Fruit fly (Drosophila melanogaster) whole organism, embryonic: ENCODE data around the gene Rsph1.

ENCODE experiments used
- Awh ChIP-seq: fragments of 200-800 bp; sonication (Bioruptor generic); IDR thresholded peaks from 2 replicates; pipeline ENCODE4, ENCODE4 v1.3.6; 2022; ENCODE audit warnings: missing biosample characterization, missing genetic modification characterization
- B-H1 ChIP-seq: fragments of 200-800 bp; sonication (Bioruptor generic); IDR thresholded peaks from 3 replicates; pipeline ENCODE4 v1.3.6; 2022; ENCODE audit warnings: missing biosample characterization, missing genetic modification characterization
- CG11504 ChIP-seq: fragments of 200-800 bp; sonication (Bioruptor generic); optimal IDR thresholded peaks from 3 replicates; lab custom pipeline; 2019; ENCODE audit warnings: missing biosample characterization, mild to moderate bottlenecking, missing genetic modification characterization, moderate library complexity
- CG11695 ChIP-seq: fragments of 200-800 bp; sonication (Bioruptor generic); IDR thresholded peaks from 3 replicates; pipeline ENCODE4 v1.3.6; 2022; ENCODE audit warnings: missing biosample characterization, missing genetic modification characterization
- CG12391 ChIP-seq: fragments of 200-800 bp; sonication (Bioruptor generic); optimal IDR thresholded peaks from 3 replicates; lab custom pipeline; 2018; ENCODE audit warnings: missing biosample characterization, mild to moderate bottlenecking, missing genetic modification characterization, moderate library complexity
- CG17361 ChIP-seq: fragments of 200-800 bp; sonication (Bioruptor generic); IDR thresholded peaks from 3 replicates; pipeline ENCODE4 v1.3.6; 2022; ENCODE audit warnings: missing biosample characterization, missing genetic modification characterization
- CG17829 ChIP-seq: fragments of 200-800 bp; optimal IDR thresholded peaks from 2 replicates; lab custom pipeline; 2019; ENCODE audit warnings: missing biosample characterization, mild to moderate bottlenecking, missing genetic modification characterization, moderate library complexity
- CG2129 ChIP-seq: fragments of 200-800 bp; sonication (Bioruptor generic); IDR thresholded peaks from 2 replicates; pipeline ENCODE4 v1.3.6; 2022; ENCODE audit warnings: missing biosample characterization, missing genetic modification characterization; ENCODE audit not compliant: partially characterized antibody
- CG33557 ChIP-seq: fragments of 200-800 bp; sonication (Bioruptor generic); optimal IDR thresholded peaks from 2 replicates; lab custom pipeline; 2019; ENCODE audit warnings: missing biosample characterization, mild to moderate bottlenecking, missing genetic modification characterization, moderate library complexity
- CG34224 ChIP-seq: fragments of 200-800 bp; sonication (Bioruptor generic); IDR thresholded peaks from 3 replicates; pipeline ENCODE4 v1.3.6; 2022; ENCODE audit warnings: missing biosample characterization, missing genetic modification characterization; ENCODE audit not compliant: partially characterized antibody
- CG34422 ChIP-seq: fragments of 200-800 bp; sonication (Bioruptor generic); IDR thresholded peaks from 3 replicates; pipeline ENCODE4 v1.3.6; 2022; ENCODE audit warnings: missing biosample characterization, missing genetic modification characterization
- CG3726 ChIP-seq: fragments of 200-800 bp; sonication (Bioruptor generic); IDR thresholded peaks from 3 replicates; pipeline ENCODE4, ENCODE4 v1.3.6; 2022; ENCODE audit warnings: missing biosample characterization, missing genetic modification characterization
- CG4707 ChIP-seq: fragments of 200-800 bp; sonication (Bioruptor generic); optimal IDR thresholded peaks from 2 replicates; lab custom pipeline; 2018; ENCODE audit warnings: missing biosample characterization, mild to moderate bottlenecking, missing genetic modification characterization, moderate library complexity
- CG4854 ChIP-seq: fragments of 200-800 bp; sonication (Bioruptor generic); optimal IDR thresholded peaks from 2 replicates; lab custom pipeline; 2016; ENCODE audit warnings: missing biosample characterization, missing genetic modification characterization, inconsistent platforms
- CG9215 ChIP-seq: fragments of 200-800 bp; sonication (Bioruptor generic); IDR thresholded peaks from 2 replicates; pipeline ENCODE4 v1.3.6; 2022; ENCODE audit warnings: missing biosample characterization, missing genetic modification characterization
- Dip2 ChIP-seq: fragments of 200-800 bp; sonication (Bioruptor generic); IDR thresholded peaks from 2 replicates; pipeline ENCODE4 v1.3.6; 2022; ENCODE audit warnings: missing biosample characterization, missing genetic modification characterization
- Dll ChIP-seq: fragments of 200-800 bp; sonication (Bioruptor generic); IDR thresholded peaks from 4 replicates; pipeline ENCODE4 v1.3.6; 2022; ENCODE audit warnings: missing biosample characterization, missing genetic modification characterization; ENCODE audit not compliant: partially characterized antibody
- Elba2 ChIP-seq: fragments of 200-800 bp; sonication (Bioruptor generic); optimal IDR thresholded peaks from 3 replicates; lab custom pipeline; 2016; ENCODE audit warnings: missing biosample characterization, missing genetic modification characterization
- HLH54F ChIP-seq: fragments of 200-800 bp; sonication (Bioruptor generic); optimal IDR thresholded peaks from 3 replicates; lab custom pipeline; 2016; ENCODE audit warnings: missing biosample characterization, missing genetic modification characterization
- Hmr ChIP-seq: fragments of 200-800 bp; sonication (Bioruptor generic); optimal IDR thresholded peaks from 3 replicates; lab custom pipeline; 2017; ENCODE audit warnings: mild to moderate bottlenecking, missing biosample characterization, missing genetic modification reagents, missing genetic modification characterization
- MTF-1 ChIP-seq: fragments of 200-800 bp; sonication (Bioruptor generic); optimal IDR thresholded peaks from 2 replicates; lab custom pipeline; 2018; ENCODE audit warnings: missing biosample characterization, mild to moderate bottlenecking, missing genetic modification characterization, borderline replicate concordance
- Med ChIP-seq: fragments of 200-800 bp; sonication (Bioruptor generic); peaks from one replicate; lab custom pipeline; 2016; ENCODE audit warnings: missing biosample characterization, missing genetic modification characterization, mild to moderate bottlenecking, inconsistent platforms, moderate library complexity
- Myb ChIP-seq: fragments of 200-800 bp; sonication (Bioruptor generic); optimal IDR thresholded peaks from 2 replicates; lab custom pipeline; 2016; ENCODE audit warnings: missing biosample characterization, missing genetic modification characterization
- Six4 ChIP-seq: fragments of 200-800 bp; sonication (Bioruptor generic); optimal IDR thresholded peaks from 2 replicates; lab custom pipeline; 2016; ENCODE audit warnings: missing biosample characterization, missing genetic modification characterization
- TFAM ChIP-seq: fragments of 200-800 bp; sonication (Bioruptor generic); optimal IDR thresholded peaks from 2 replicates; lab custom pipeline; 2017; ENCODE audit warnings: missing biosample characterization, missing genetic modification characterization, inconsistent platforms
- Tbp ChIP-seq: fragments of >200 bp; optimal IDR thresholded peaks from 2 replicates; lab custom pipeline; 2018; ENCODE audit warnings: missing biosample characterization, missing genetic modification characterization
- Trl ChIP-seq, 3 experiments: fragments of >200 bp in 2 of 3; fragments of 200-800 bp in 1 of 3; sonication (Bioruptor generic) in 1 of 3; optimal IDR thresholded peaks; 2 replicates in 1 of 3; 3 replicates in 2 of 3; lab custom pipeline; 2016 to 2017; ENCODE audit warnings: missing biosample characterization in 1 of 3, missing genetic modification characterization in 1 of 3
- YL-1 ChIP-seq: fragments of 200-800 bp; sonication (Bioruptor generic); optimal IDR thresholded peaks from 3 replicates; lab custom pipeline; 2017; ENCODE audit warnings: missing biosample characterization, mild to moderate bottlenecking, missing genetic modification characterization
- al ChIP-seq: fragments of 200-800 bp; sonication (Bioruptor generic); IDR thresholded peaks from 2 replicates; pipeline ENCODE4 v1.3.6; 2022; ENCODE audit warnings: missing biosample characterization, missing genetic modification characterization
- ara ChIP-seq: fragments of 200-800 bp; sonication (Bioruptor generic); IDR thresholded peaks from 2 replicates; pipeline ENCODE4 v1.3.6; 2022; ENCODE audit warnings: missing biosample characterization, missing genetic modification characterization
- ato ChIP-seq: fragments of 200-800 bp; sonication (Bioruptor generic); IDR thresholded peaks from 2 replicates; pipeline ENCODE4 v1.3.6; 2022; ENCODE audit warnings: missing biosample characterization, missing genetic modification characterization; ENCODE audit not compliant: partially characterized antibody
- chinmo ChIP-seq: fragments of 200-800 bp; sonication (Bioruptor generic); IDR thresholded peaks from 4 replicates; pipeline ENCODE4 v1.3.6; 2022; ENCODE audit warnings: missing biosample characterization, missing genetic modification characterization; ENCODE audit not compliant: partially characterized antibody
- dimm ChIP-seq: fragments of 200-800 bp; sonication (Bioruptor generic); IDR thresholded peaks from 2 replicates; pipeline ENCODE4 v1.3.6; 2022; ENCODE audit warnings: missing biosample characterization, missing genetic modification characterization
- gem ChIP-seq: fragments of 200-800 bp; sonication (Bioruptor generic); optimal IDR thresholded peaks from 2 replicates; lab custom pipeline; 2019; ENCODE audit warnings: missing biosample characterization, mild to moderate bottlenecking, missing genetic modification characterization, moderate library complexity
- gsb ChIP-seq: fragments of 200-800 bp; sonication (Bioruptor generic); IDR thresholded peaks from 2 replicates; pipeline ENCODE4 v1.3.6; 2022; ENCODE audit warnings: missing biosample characterization, missing genetic modification characterization
- mirr ChIP-seq: fragments of 200-800 bp; sonication (Bioruptor generic); optimal IDR thresholded peaks from 3 replicates; lab custom pipeline; 2018; ENCODE audit warnings: missing biosample characterization, mild to moderate bottlenecking, missing genetic modification characterization
- nerfin-2 ChIP-seq: fragments of 200-800 bp; sonication (Bioruptor generic); IDR thresholded peaks from 2 replicates; pipeline ENCODE4 v1.3.6; 2022; ENCODE audit warnings: missing biosample characterization, missing genetic modification characterization; ENCODE audit not compliant: partially characterized antibody
- nom ChIP-seq: fragments of 200-800 bp; sonication (Bioruptor generic); optimal IDR thresholded peaks from 2 replicates; lab custom pipeline; 2017; ENCODE audit warnings: missing biosample characterization, missing genetic modification characterization, mild to moderate bottlenecking, moderate library complexity, missing genetic modification reagents
- oc ChIP-seq: fragments of 200-800 bp; sonication (Bioruptor generic); optimal IDR thresholded peaks from 2 replicates; lab custom pipeline; 2018; ENCODE audit warnings: missing biosample characterization, mild to moderate bottlenecking, missing genetic modification characterization, moderate library complexity
- scrt ChIP-seq: fragments of 200-800 bp; sonication (Bioruptor generic); optimal IDR thresholded peaks from 2 replicates; lab custom pipeline; 2018; ENCODE audit warnings: missing biosample characterization, mild to moderate bottlenecking, missing genetic modification characterization, moderate library complexity
- sna ChIP-seq: fragments of 200-800 bp; sonication (Bioruptor generic); IDR thresholded peaks from 2 replicates; pipeline ENCODE4 v1.3.6; 2022; ENCODE audit warnings: missing biosample characterization, missing genetic modification characterization; ENCODE audit not compliant: partially characterized antibody
- vfl ChIP-seq: fragments of 200-800 bp; sonication (Bioruptor generic); optimal IDR thresholded peaks from 2 replicates; lab custom pipeline; 2016; ENCODE audit warnings: missing biosample characterization, missing genetic modification characterization
- zfh1 ChIP-seq: fragments of 200-800 bp; sonication (Bioruptor generic); IDR thresholded peaks from 3 replicates; pipeline ENCODE4 v1.3.6; 2022; ENCODE audit warnings: missing biosample characterization, missing genetic modification characterization

The Rsph1 gene

dm6 chr2L:13145035-13145683 lies 38.1 kb upstream of the Rsph1 start (continued):
- TF ChIP-seq Dll (GFP tag; lab: Robert Waterston, UW) (no peak), Trl (optimal IDR thresholded peaks at IDR 0.05; lab: Kevin White, UChicago) (no peak), Trl (GFP tag; optimal IDR thresholded peaks at IDR 0.05; lab: Kevin White, UChicago) (peak; percentile 74), CG9215 (GFP tag; lab: Robert Waterston, UW) (peak; percentile 83), scrt (GFP tag; lab: Kevin White, UChicago) (peak; percentile 71), Elba2 (GFP tag; lab: Kevin White, UChicago) (no peak), CG12391 (tag; lab: Kevin White, UChicago) (no peak), B-H1 (GFP tag; lab: Robert Waterston, UW) (peak; percentile 50; the same call in 1 of the 3 replicates), dimm (GFP tag; lab: Robert Waterston, UW) (no peak), CG2129 (no peak), ato (GFP tag; lab: Robert Waterston, UW) (no peak), TFAM (GFP tag; lab: Kevin White, UChicago) (no peak), chinmo (GFP tag; lab: Robert Waterston, UW) (peak; percentile 84; the same call in 2 of the 4 replicates), YL-1 (no peak), mirr (GFP tag; lab: Kevin White, UChicago) (peak; percentile 4), CG34224 (GFP tag; lab: Robert Waterston, UW) (no peak), Hmr (peak; percentile 73), Myb (GFP tag; lab: Kevin White, UChicago) (peak; percentile 59), nerfin-2 (GFP tag; lab: Robert Waterston, UW) (no peak), CG34422 (GFP tag; lab: Robert Waterston, UW) (peak; percentile 79), Awh (GFP tag; lab: Robert Waterston, UW) (no peak), ara (GFP tag; lab: Robert Waterston, UW) (no peak), CG11695 (GFP tag; lab: Robert Waterston, UW) (peak; percentile 86), CG33557 (no peak), oc (tag; lab: Kevin White, UChicago) (peak; percentile 49), MTF-1 (no peak), HLH54F (GFP tag; lab: Kevin White, UChicago) (peak; percentile 70), gem (peak; percentile 86), gsb (GFP tag; lab: Robert Waterston, UW) (peak; percentile 76; the same call in 1 of the 2 replicates), Dip2 (GFP tag; lab: Robert Waterston, UW) (no peak), zfh1 (0 out of 3 replicates have a peak, but pooled peaks have one; percentile 39), Tbp (GFP tag; lab: Kevin White, UChicago) (no peak), CG17829 (tag; lab: Kevin White, UChicago) (peak; percentile 64), vfl (GFP tag; lab: Kevin White, UChicago) (peak; percentile 57), Six4 (GFP tag; lab: Kevin White, UChicago) (no peak), CG4707 (GFP tag; lab: Kevin White, UChicago) (no peak), CG4854 (GFP tag; lab: Kevin White, UChicago) (peak; percentile 65)
- TF ChIP-seq, all 482 proteins: peak for 313

- TF ChIP-seq sna (GFP tag; lab: Robert Waterston, UW) (no peak), nom (GFP tag; lab: Kevin White, UChicago) (peak; percentile 14), CG11504 (tag; lab: Kevin White, UChicago) (peak; percentile 12), Med (GFP tag; lab: Kevin White, UChicago) (peak; percentile 9), CG17361 (GFP tag; lab: Robert Waterston, UW) (0 out of 3 replicates have a peak, but pooled peaks have one; percentile 14), al (GFP tag; lab: Robert Waterston, UW) (no peak), CG3726 (GFP tag; lab: Robert Waterston, UW) (0 out of 3 replicates have a peak, but pooled peaks have one; percentile 32)
Measured at dm6 chr2L:13146254-13146653, 37.0 kb upstream of the Rsph1 start.
